Fruit fly (Drosophila melanogaster): ENCODE results near the gene Rpn12R.

DNA sequence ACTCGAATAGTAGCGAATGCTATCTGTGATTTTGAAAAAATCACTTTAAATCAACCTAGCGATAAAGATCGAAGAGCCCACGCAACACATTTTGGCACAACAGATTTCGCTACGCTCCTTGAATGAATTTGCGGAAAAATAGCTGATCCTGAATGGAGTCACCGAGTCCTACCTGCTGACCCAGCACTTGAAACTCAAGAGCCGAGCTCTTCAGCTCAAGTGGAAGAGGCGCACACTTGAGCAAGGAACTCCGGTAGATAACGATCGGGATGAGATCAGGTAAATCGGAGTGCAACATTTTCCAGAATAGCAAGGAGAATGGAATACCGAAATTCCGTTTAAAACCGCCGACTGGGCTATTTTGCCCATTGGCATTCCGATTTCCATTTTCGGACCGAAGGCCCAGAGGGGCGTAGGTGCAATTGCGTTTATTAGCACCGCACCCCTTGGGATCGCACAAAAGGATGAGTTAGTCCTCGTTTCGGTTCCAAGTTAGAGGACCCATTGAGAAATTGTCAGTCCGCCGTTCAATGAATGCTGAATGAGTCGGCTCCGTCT is 2.0 kb downstream of the Rpn12R start:
- no peak for TF ChIP-seq Doc3 (GFP tag; IDR thresholded peaks at IDR 0.05; ENCODE audit: partially characterized antibody)
- no peak for TF ChIP-seq bbx (GFP tag; IDR thresholded peaks at IDR 0.05; ENCODE audit: partially characterized antibody)
- no peak for TF ChIP-seq chif (GFP tag; optimal IDR thresholded peaks at IDR 0.05)
- TF ChIP-seq HHEX (GFP tag; optimal IDR thresholded peaks at IDR 0.05) = no peak
- no peak for TF ChIP-seq ab (GFP tag; optimal IDR thresholded peaks at IDR 0.05)
- no peak for TF ChIP-seq klu (GFP tag; IDR thresholded peaks at IDR 0.05)
- no peak for TF ChIP-seq CG16779 (GFP tag; IDR thresholded peaks at IDR 0.05)
- TF ChIP-seq Hey (tag; optimal IDR thresholded peaks at IDR 0.05) = no peak
- no peak for TF ChIP-seq CG10274 (GFP tag; optimal IDR thresholded peaks at IDR 0.05)
- TF ChIP-seq D19B (GFP tag; optimal IDR thresholded peaks at IDR 0.05) = no peak
- TF ChIP-seq Dip2 (GFP tag; IDR thresholded peaks at IDR 0.05) = no peak
- TF ChIP-seq CG4820 (GFP tag; optimal IDR thresholded peaks at IDR 0.05) = no peak
- no peak for TF ChIP-seq CG1233 (GFP tag; optimal IDR thresholded peaks at IDR 0.05)
